Worm (Caenorhabditis elegans) whole organism, L4 larva: ENCODE measurements around the gene F14H12.2.
A peak's percentile ranks its signal among the peaks of the same experiment; 100 is the strongest.

Experiments
- F44E2.7 ChIP-seq: fragments of 200-800 bp; sonication (Bioruptor generic); IDR thresholded peaks from 2 replicates; pipeline ENCODE4 v2.1.2; 2022; ENCODE audit warnings: missing genetic modification characterization, missing compliant biosample characterization
- R02D3.7 ChIP-seq: fragments of 150-350 bp; sonication (generic microtip); optimal IDR thresholded peaks from 3 replicates; lab custom pipeline; 2014; ENCODE audit warnings: missing biosample characterization, missing genetic modification characterization
- Y5F2A.4 ChIP-seq: fragments of 200-800 bp; sonication (Bioruptor generic); optimal IDR thresholded peaks from 2 replicates; lab custom pipeline; 2018; ENCODE audit warnings: mild to moderate bottlenecking, missing genetic modification characterization, missing compliant biosample characterization
- ZK546.5 ChIP-seq, 2 experiments: sonication (generic microtip); optimal IDR thresholded peaks; 2 replicates each; lab custom pipeline; 2017; ENCODE audit warnings: missing biosample characterization in 2 of 2, missing genetic modification characterization in 2 of 2
- aha-1 ChIP-seq: fragments of 150-350 bp; peaks from one replicate; lab custom pipeline; 2014; ENCODE audit warnings: missing biosample characterization, missing genetic modification characterization
- aly-2 ChIP-seq: sonication (generic microtip); optimal IDR thresholded peaks from 2 replicates; lab custom pipeline; 2018; ENCODE audit warnings: missing biosample characterization, missing genetic modification characterization
- ctbp-1 ChIP-seq: fragments of 200-800 bp; sonication (Bioruptor generic); IDR thresholded peaks from 2 replicates; pipeline ENCODE4 v1.3.6; 2022; ENCODE audit warnings: missing genetic modification reagents, missing genetic modification characterization, missing compliant biosample characterization
- daf-12 ChIP-seq: fragments of 150-350 bp; optimal IDR thresholded peaks from 2 replicates; lab custom pipeline; 2014; ENCODE audit warnings: missing biosample characterization, missing genetic modification reagents, missing genetic modification characterization
- dmd-6 ChIP-seq: fragments of 200-800 bp; sonication (Bioruptor generic); IDR thresholded peaks from 2 replicates; pipeline ENCODE4 v1.3.6; 2022; ENCODE audit warnings: missing genetic modification reagents, missing genetic modification characterization, missing compliant biosample characterization
- dpl-1 ChIP-seq: fragments of 150-350 bp; optimal IDR thresholded peaks from 2 replicates; lab custom pipeline; 2014; ENCODE audit warnings: missing biosample characterization, missing genetic modification reagents, missing genetic modification characterization
- dve-1 ChIP-seq: sonication (generic microtip); optimal IDR thresholded peaks from 2 replicates; lab custom pipeline; 2017; ENCODE audit warnings: antibody characterized with exemption, mild to moderate bottlenecking, missing genetic modification characterization, missing compliant biosample characterization; ENCODE audit not compliant: insufficient read depth
- fkh-10 ChIP-seq: fragments of 150-350 bp; optimal IDR thresholded peaks from 2 replicates; lab custom pipeline; 2014; ENCODE audit warnings: missing biosample characterization, missing genetic modification reagents, missing genetic modification characterization
- hlh-30 ChIP-seq: sonication (generic microtip); optimal IDR thresholded peaks from 2 replicates; lab custom pipeline; 2017; ENCODE audit warnings: antibody characterized with exemption, mild to moderate bottlenecking, missing genetic modification characterization, missing compliant biosample characterization; ENCODE audit not compliant: insufficient read depth
- hmg-1.1 ChIP-seq: fragments of 200-800 bp; sonication (Bioruptor generic); IDR thresholded peaks from 2 replicates; pipeline ENCODE4 v1.3.6; 2022; ENCODE audit warnings: missing genetic modification reagents, missing genetic modification characterization, missing compliant biosample characterization
- jun-1 ChIP-seq: fragments of 150-350 bp; optimal IDR thresholded peaks from 2 replicates; lab custom pipeline; 2014; ENCODE audit warnings: missing biosample characterization, missing genetic modification reagents, missing genetic modification characterization
- lin-13 ChIP-seq: fragments of 150-350 bp; optimal IDR thresholded peaks from 2 replicates; lab custom pipeline; 2014; ENCODE audit warnings: missing biosample characterization, missing genetic modification reagents, missing genetic modification characterization
- lin-38 ChIP-seq: fragments of 200-800 bp; sonication (Bioruptor generic); IDR thresholded peaks from 2 replicates; pipeline ENCODE4 v1.3.6; 2022; ENCODE audit warnings: missing genetic modification reagents, missing genetic modification characterization, missing compliant biosample characterization
- lir-3 ChIP-seq: sonication (generic microtip); optimal IDR thresholded peaks from 2 replicates; lab custom pipeline; 2016; ENCODE audit warnings: mild to moderate bottlenecking, missing genetic modification characterization, missing compliant biosample characterization
- madf-9 ChIP-seq: fragments of 200-800 bp; sonication (Bioruptor generic); conservative IDR thresholded peaks from 2 replicates; pipeline ENCODE4 v1.3.6; 2022; ENCODE audit warnings: missing genetic modification reagents, missing genetic modification characterization, missing compliant biosample characterization
- mdt-29 ChIP-seq: fragments of 200-800 bp; sonication (Bioruptor generic); IDR thresholded peaks from 2 replicates; pipeline ENCODE4 v1.3.6; 2022; ENCODE audit warnings: missing genetic modification reagents, missing genetic modification characterization, missing compliant biosample characterization
- mep-1 ChIP-seq: fragments of 150-350 bp; sonication (generic microtip); optimal IDR thresholded peaks from 3 replicates; lab custom pipeline; 2014; ENCODE audit warnings: missing biosample characterization, missing genetic modification characterization
- mes-2 ChIP-seq: sonication (generic microtip); optimal IDR thresholded peaks from 2 replicates; lab custom pipeline; 2016; ENCODE audit warnings: missing genotype, mild to moderate bottlenecking, missing genetic modification characterization, missing compliant biosample characterization; ENCODE audit not compliant: poor library complexity, severe bottlenecking
- nhr-10 ChIP-seq: fragments of 150-350 bp; optimal IDR thresholded peaks from 2 replicates; lab custom pipeline; 2014; ENCODE audit warnings: missing biosample characterization, missing genetic modification characterization
- nhr-111 ChIP-seq: fragments of 200-800 bp; sonication (Bioruptor generic); optimal IDR thresholded peaks from 2 replicates; lab custom pipeline; 2018; ENCODE audit warnings: mild to moderate bottlenecking, missing genetic modification characterization, missing compliant biosample characterization
- nhr-42 ChIP-seq: fragments of 200-800 bp; sonication (Bioruptor generic); IDR thresholded peaks from 2 replicates; pipeline ENCODE4 v1.3.6; 2022; ENCODE audit warnings: missing genetic modification characterization, missing compliant biosample characterization
- nhr-48 ChIP-seq: sonication (generic microtip); optimal IDR thresholded peaks from 2 replicates; lab custom pipeline; 2016; ENCODE audit warnings: mild to moderate bottlenecking, missing genetic modification characterization, missing compliant biosample characterization
- nhr-77 ChIP-seq: fragments of 150-350 bp; optimal IDR thresholded peaks from 2 replicates; lab custom pipeline; 2014; ENCODE audit warnings: missing biosample characterization, missing genetic modification characterization
- pha-4 ChIP-seq, 2 experiments: fragments of 150-350 bp in 1 of 2; fragments of 200-800 bp in 1 of 2; sonication (Bioruptor generic) in 1 of 2; IDR thresholded peaks in 1 of 2; optimal IDR thresholded peaks in 1 of 2; 2 replicates each; pipeline versions ENCODE4 v1.3.6 to Lab custom; 2014 to 2022; ENCODE audit warnings: missing genetic modification characterization in 2 of 2, missing genetic modification reagents in 2 of 2, missing biosample characterization in 1 of 2, missing compliant biosample characterization in 1 of 2
- php-3 ChIP-seq: fragments of 200-800 bp; sonication (Bioruptor generic); IDR thresholded peaks from 2 replicates; pipeline ENCODE4 v1.3.6; 2022; ENCODE audit warnings: missing genetic modification reagents, missing genetic modification characterization, missing compliant biosample characterization
- pqm-1 ChIP-seq: sonication (generic microtip); optimal IDR thresholded peaks from 2 replicates; lab custom pipeline; 2017; ENCODE audit warnings: missing biosample characterization, missing genetic modification characterization
- sdz-12 ChIP-seq: fragments of 200-800 bp; sonication (Bioruptor generic); optimal IDR thresholded peaks from 2 replicates; lab custom pipeline; 2018; ENCODE audit warnings: mild to moderate bottlenecking, missing genetic modification characterization, missing compliant biosample characterization
- tra-1 ChIP-seq: fragments of 200-800 bp; sonication (Bioruptor generic); IDR thresholded peaks from 2 replicates; pipeline ENCODE4 v1.3.6; 2022; ENCODE audit warnings: missing genetic modification reagents, missing genetic modification characterization, missing compliant biosample characterization
- unc-62 ChIP-seq, 3 experiments: fragments of 150-350 bp in 1 of 3; sonication (generic microtip); optimal IDR thresholded peaks in 2 of 3; peaks in 1 of 3; 1 replicate in 1 of 3; 2 replicates in 2 of 3; lab custom pipeline; 2014 to 2017; ENCODE audit warnings: missing biosample characterization in 3 of 3, missing genetic modification characterization in 3 of 3, missing genetic modification reagents in 3 of 3, missing genotype in 1 of 3
- zfp-2 ChIP-seq: sonication (generic microtip); optimal IDR thresholded peaks from 2 replicates; lab custom pipeline; 2016; ENCODE audit warnings: mild to moderate bottlenecking, missing genetic modification characterization, missing compliant biosample characterization
- zfp-3 ChIP-seq: fragments of 200-800 bp; sonication (Bioruptor generic); conservative IDR thresholded peaks from 2 replicates; pipeline ENCODE4 v1.3.6; 2022; ENCODE audit warnings: missing genetic modification reagents, missing genetic modification characterization, missing compliant biosample characterization

Gene F14H12.2

ce11 chrX:4395073-4395850 is 45.0 kb downstream of the F14H12.2 start (continued):
- TF ChIP-seq pqm-1 (tag; lab: Kevin White, UChicago): peak; percentile 16
- peak; percentile 12 for TF ChIP-seq zfp-2 (tag; lab: Kevin White, UChicago)
- no peak for TF ChIP-seq sdz-12
- no peak for TF ChIP-seq aly-2
- peak; percentile 92 for TF ChIP-seq mes-2 (tag; lab: Kevin White, UChicago)
- TF ChIP-seq hmg-1.1 (GFP tag; lab: Robert Waterston, UW): peak; percentile 96
- peak; percentile 36 for TF ChIP-seq nhr-10 (tag; lab: Kevin White, UChicago)
- TF ChIP-seq madf-9 (GFP tag; lab: Robert Waterston, UW): peak; percentile 50; the same call in 1 of the 2 replicates
- TF ChIP-seq R02D3.7 (tag; lab: Kevin White, UChicago): no peak
- peak; percentile 91 for TF ChIP-seq mep-1 (tag; lab: Kevin White, UChicago)
- 0 out of 2 replicates have a peak, but pooled peaks have one; percentile 32 for TF ChIP-seq ctbp-1 (GFP tag; lab: Robert Waterston, UW)
- peak; percentile 55; the same call in 1 of the 2 replicates for TF ChIP-seq zfp-3 (GFP tag; lab: Robert Waterston, UW)
- peak; percentile 71 for TF ChIP-seq jun-1 (tag; lab: Kevin White, UChicago)
- TF ChIP-seq pha-4 (GFP tag; IDR thresholded peaks at IDR 0.05; lab: Robert Waterston, UW): peak; percentile 74; the same call in 1 of the 2 replicates
- TF ChIP-seq pha-4 (tag; optimal IDR thresholded peaks at IDR 0.05; lab: Kevin White, UChicago): no peak
- TF ChIP-seq lin-13: peak; percentile 75
- TF ChIP-seq fkh-10 (GFP tag; lab: Kevin White, UChicago): peak; percentile 38
- TF ChIP-seq dpl-1: peak; percentile 44
- peak; percentile 60; the same call in 1 of the 2 replicates for TF ChIP-seq php-3 (GFP tag; lab: Robert Waterston, UW)
- TF ChIP-seq daf-12 (tag; lab: Kevin White, UChicago): no peak
- peak; percentile 66 for TF ChIP-seq dmd-6 (GFP tag; lab: Robert Waterston, UW)
- peak; percentile 58 for TF ChIP-seq nhr-48 (tag; lab: Kevin White, UChicago)
- TF ChIP-seq nhr-42 (GFP tag; lab: Robert Waterston, UW): peak; percentile 86
- TF ChIP-seq lir-3: peak; percentile 21
- TF ChIP-seq unc-62 (GFP tag; optimal IDR thresholded peaks at IDR 0.05 in 1 of 2; lab: Kevin White, UChicago): peak in 1 of 2 experiments; percentile 67
- no peak for TF ChIP-seq unc-62 (tag; optimal IDR thresholded peaks at IDR 0.05; lab: Kevin White, UChicago)
- TF ChIP-seq Y5F2A.4 (GFP tag; lab: Kevin White, UChicago): peak; percentile 65
- TF ChIP-seq hlh-30: peak; percentile 71

DNA sequence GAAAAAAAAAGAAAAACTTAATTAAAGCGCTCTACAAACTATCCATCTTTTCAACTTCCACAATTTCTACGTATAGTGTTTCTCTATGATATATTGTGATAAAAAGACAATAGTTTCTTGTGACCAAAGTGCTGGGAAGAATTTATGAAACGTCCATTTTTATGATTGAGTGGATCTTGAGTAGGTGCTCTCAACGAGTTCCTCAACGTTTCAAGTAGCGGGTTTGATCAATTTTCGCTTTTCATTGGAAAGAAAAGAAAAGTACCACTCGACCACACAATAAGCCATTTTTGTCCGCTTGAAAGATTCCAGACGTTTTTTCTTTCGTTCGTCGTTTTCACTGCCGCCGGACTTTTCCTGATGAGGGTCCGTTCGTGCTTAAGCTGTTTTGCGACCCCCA is 47.2 kb downstream of the F14H12.2 start:
- TF ChIP-seq tra-1 (GFP tag; lab: Robert Waterston, UW) (no peak), nhr-77 (no peak), ZK546.5 (tag; optimal IDR thresholded peaks at IDR 0.05; lab: Kevin White, UChicago) (no peak), mdt-29 (GFP tag; lab: Robert Waterston, UW) (no peak)

- TF ChIP-seq dve-1 (tag; lab: Kevin White, UChicago): no peak
- no peak for TF ChIP-seq F44E2.7 (GFP tag; lab: Robert Waterston, UW)
- no peak for TF ChIP-seq lin-38
- TF ChIP-seq aha-1 (tag; lab: Kevin White, UChicago): peak; percentile 96
- no peak for TF ChIP-seq nhr-111 (GFP tag; lab: Kevin White, UChicago)
- TF ChIP-seq, all 104 proteins: peak for 1
These were observed 50.0 kb downstream of the F14H12.2 start for ce11 chrX:4400296-4400695.
